Worm (Caenorhabditis elegans) whole organism, early embryonic: ENCODE data around the gene R07E3.7.

Experiments used
- B0310.2 ChIP-seq: sonication (generic microtip); optimal IDR thresholded peaks from 2 replicates; lab custom pipeline; 2016; ENCODE audit warnings: mild to moderate bottlenecking, missing genetic modification characterization, missing compliant biosample characterization
- F13C5.2 ChIP-seq: sonication (generic microtip); optimal IDR thresholded peaks from 2 replicates; lab custom pipeline; 2017; ENCODE audit warnings: mild to moderate bottlenecking, missing genetic modification characterization, inconsistent platforms, missing compliant biosample characterization
- ama-1 ChIP-seq: fragments of 150-350 bp; optimal IDR thresholded peaks from 2 replicates; lab custom pipeline; 2014
- ceh-36 ChIP-seq: sonication (generic microtip); optimal IDR thresholded peaks from 2 replicates; lab custom pipeline; 2016; ENCODE audit warnings: missing genetic modification characterization, inconsistent platforms, missing compliant biosample characterization
- ets-7 ChIP-seq: sonication (generic microtip); optimal IDR thresholded peaks from 2 replicates; lab custom pipeline; 2016; ENCODE audit warnings: missing genotype, missing genetic modification characterization, missing compliant biosample characterization
- flt-1 ChIP-seq: fragments of 200-800 bp; sonication (Bioruptor generic); IDR thresholded peaks from 2 replicates; pipeline ENCODE4 v1.3.6; 2022; ENCODE audit warnings: missing genetic modification characterization, missing compliant biosample characterization
- hmbx-1 ChIP-seq: sonication (generic microtip); optimal IDR thresholded peaks from 2 replicates; lab custom pipeline; 2016; ENCODE audit warnings: mild to moderate bottlenecking, missing genetic modification characterization, missing compliant biosample characterization
- hmg-4 ChIP-seq: fragments of 200-800 bp; sonication (Bioruptor generic); optimal IDR thresholded peaks from 2 replicates; lab custom pipeline; 2018; ENCODE audit warnings: mild to moderate bottlenecking, missing genetic modification characterization, missing compliant biosample characterization
- hnd-1 ChIP-seq: sonication (generic microtip); optimal IDR thresholded peaks from 2 replicates; lab custom pipeline; 2016; ENCODE audit warnings: missing genetic modification characterization, missing compliant biosample characterization
- pes-1 ChIP-seq: fragments of 200-800 bp; sonication (Bioruptor generic); IDR thresholded peaks from 2 replicates; pipeline ENCODE4 v1.3.6; 2022; ENCODE audit warnings: missing genetic modification reagents, missing genetic modification characterization, missing compliant biosample characterization
- scrt-1 ChIP-seq: fragments of 200-800 bp; sonication (Bioruptor generic); IDR thresholded peaks from 2 replicates; pipeline ENCODE4 v1.3.6; 2022; ENCODE audit warnings: missing genetic modification characterization, missing compliant biosample characterization
- tbx-11 ChIP-seq: fragments of 200-800 bp; sonication (Bioruptor generic); IDR thresholded peaks from 2 replicates; pipeline ENCODE4 v1.3.6; 2022; ENCODE audit warnings: missing genetic modification characterization, missing compliant biosample characterization
- tra-4 ChIP-seq: sonication (generic microtip); optimal IDR thresholded peaks from 2 replicates; lab custom pipeline; 2017; ENCODE audit warnings: missing genetic modification characterization, missing compliant biosample characterization

DNA sequence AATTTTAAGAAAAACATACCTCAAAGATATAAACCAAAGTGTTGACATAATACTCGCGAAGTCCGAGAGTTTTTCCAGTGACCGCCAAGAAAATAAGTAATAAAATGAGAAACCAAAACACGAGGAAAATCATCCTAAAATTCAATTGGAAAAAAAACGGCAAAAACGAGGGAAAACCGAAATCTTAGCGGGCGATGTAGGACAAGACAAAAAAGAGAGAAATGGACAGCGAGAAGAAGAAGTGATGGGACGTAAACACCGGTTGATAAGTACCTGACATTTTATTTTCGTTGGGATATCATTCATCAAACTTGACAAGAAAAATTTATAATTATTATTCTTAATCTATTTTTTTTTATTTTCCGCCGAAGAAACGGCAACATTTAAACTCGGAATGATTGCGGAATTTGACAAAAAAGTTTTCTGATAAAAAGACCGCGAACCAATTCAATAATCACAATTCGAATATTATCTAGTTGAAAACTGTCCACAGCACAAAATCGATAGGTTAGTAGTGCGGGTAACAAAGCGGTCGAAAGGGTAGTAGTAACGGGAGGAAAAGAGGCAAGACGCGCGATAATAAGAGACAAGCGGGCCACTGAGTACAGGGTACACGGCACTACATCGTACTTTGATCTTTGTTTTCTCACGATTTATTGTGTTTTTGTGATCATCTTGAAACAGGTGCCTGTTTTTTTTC, 28.1 kb downstream of the R07E3.7 start, which contains the start of gene acl-5:
- TF ChIP-seq pes-1 (GFP tag; lab: Robert Waterston, UW) (no peak), ama-1 (lab: Kevin White, UChicago) (no peak), ets-7 (tag; lab: Kevin White, UChicago) (no peak), tra-4 (no peak), B0310.2 (tag; lab: Kevin White, UChicago) (no peak), flt-1 (no peak), hmbx-1 (tag; lab: Kevin White, UChicago) (no peak), ceh-36 (tag; lab: Kevin White, UChicago) (no peak), tbx-11 (GFP tag; lab: Robert Waterston, UW) (no peak), F13C5.2 (tag; lab: Kevin White, UChicago) (no peak), scrt-1 (GFP tag; lab: Robert Waterston, UW) (no peak), hnd-1 (tag; lab: Kevin White, UChicago) (no peak), hmg-4 (no peak)
